Worm (Caenorhabditis elegans) whole organism, L1 larva: ENCODE results near the gene H34I24.1.

Source experiments
- ces-1 ChIP-seq: fragments of 150-350 bp; optimal IDR thresholded peaks from 2 replicates; lab custom pipeline; 2014; ENCODE audit warnings: missing biosample characterization, missing genetic modification reagents, missing genetic modification characterization
- grh-1 ChIP-seq: fragments of 200-800 bp; sonication (Bioruptor generic); IDR thresholded peaks from 2 replicates; pipeline ENCODE4 v1.3.6; 2022; ENCODE audit warnings: missing genetic modification reagents, missing genetic modification characterization, missing compliant biosample characterization
- lin-15B ChIP-seq: fragments of 150-350 bp; sonication (generic microtip); optimal IDR thresholded peaks from 3 replicates; lab custom pipeline; 2014; ENCODE audit warnings: missing biosample characterization, missing genetic modification characterization
- nhr-11 ChIP-seq: fragments of 150-350 bp; optimal IDR thresholded peaks from 2 replicates; lab custom pipeline; 2014; ENCODE audit warnings: missing biosample characterization, missing genetic modification characterization
- nhr-28 ChIP-seq: fragments of 150-350 bp; optimal IDR thresholded peaks from 2 replicates; lab custom pipeline; 2014; ENCODE audit warnings: missing biosample characterization, missing genetic modification characterization
- pqm-1 ChIP-seq: sonication (generic microtip); optimal IDR thresholded peaks from 3 replicates; lab custom pipeline; 2017; ENCODE audit warnings: missing biosample characterization, missing genetic modification characterization

- no peak for TF ChIP-seq lin-15B (tag; lab: Kevin White, UChicago)
- TF ChIP-seq ces-1 (GFP tag; lab: Kevin White, UChicago): no peak
- no peak for TF ChIP-seq grh-1 (GFP tag; lab: Robert Waterston, UW)
- TF ChIP-seq pqm-1 (tag; lab: Kevin White, UChicago): no peak
- TF ChIP-seq nhr-11 (tag; lab: Kevin White, UChicago): no peak
- TF ChIP-seq nhr-28 (tag; lab: Kevin White, UChicago): no peak
Observed at ce11 chrIII:2816205-2816923, 30.5 kb upstream of the H34I24.1 start.
